In the genomic region with DNA sequence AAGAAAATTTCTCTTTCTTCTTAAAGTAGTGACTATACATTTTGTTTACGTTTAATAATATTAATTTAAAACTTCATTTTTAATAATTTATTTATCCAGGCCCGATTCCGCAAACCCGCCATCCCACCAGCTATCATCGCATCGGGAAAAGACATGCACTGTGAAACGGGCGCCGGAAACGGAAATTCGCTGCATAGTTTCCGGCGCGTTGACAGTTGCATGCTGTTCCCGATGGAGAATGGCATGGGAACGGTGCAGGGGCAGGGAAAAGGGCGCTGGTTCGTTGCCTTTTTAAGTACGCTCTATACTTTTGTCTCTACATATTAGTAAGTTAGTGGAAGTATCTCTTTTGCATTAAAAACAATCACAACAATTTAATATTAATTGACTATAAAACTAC, we compare ENCODE assay signal across 1 fruit fly cellular context.
TF ChIP-seq lines count a peak whose summit lies in the region.

No protein-coding gene starts in this region.

TF ChIP-seq in whole organism, embryonic, 481 proteins besides CTCF, POLR2A, EP300 and RAD21 (continued from another document):
- TF ChIP-seq CG8290 (GFP tag; optimal IDR thresholded peaks at IDR 0.05; lab: Kevin White, UChicago) = no peak
- TF ChIP-seq CG8290 (tag; optimal IDR thresholded peaks at IDR 0.05; lab: Kevin White, UChicago) = peak in 1 of 2 experiments; percentile 19
- 0 out of 2 replicates have a peak, but pooled peaks have one; percentile 22 for TF ChIP-seq sens-2 (GFP tag; IDR thresholded peaks at IDR 0.05; lab: Robert Waterston, UW)
- TF ChIP-seq CG18599 (GFP tag; optimal IDR thresholded peaks at IDR 0.05; lab: Kevin White, UChicago) = no peak
- peak; percentile 34 for TF ChIP-seq Med (GFP tag; lab: Kevin White, UChicago)
- no peak for TF ChIP-seq stc (GFP tag; IDR thresholded peaks at IDR 0.05; lab: Robert Waterston, UW)
- no peak for TF ChIP-seq CG31365 (tag; optimal IDR thresholded peaks at IDR 0.05; lab: Kevin White, UChicago)
- TF ChIP-seq CG34376 (GFP tag; optimal IDR thresholded peaks at IDR 0.05; lab: Kevin White, UChicago) = no peak
- TF ChIP-seq Hr51 (GFP tag; optimal IDR thresholded peaks at IDR 0.05; lab: Kevin White, UChicago) = no peak
- TF ChIP-seq HmgD (GFP tag; optimal IDR thresholded peaks at IDR 0.05; lab: Kevin White, UChicago) = no peak
- TF ChIP-seq CG10959 (GFP tag; IDR thresholded peaks at IDR 0.05; lab: Robert Waterston, UW) = no peak
- peak; percentile 62; the same call in 2 of the 3 replicates for TF ChIP-seq ci (GFP tag; IDR thresholded peaks at IDR 0.05; lab: Robert Waterston, UW)
- no peak for TF ChIP-seq CG9932 (GFP tag; IDR thresholded peaks at IDR 0.05; lab: Robert Waterston, UW)
- TF ChIP-seq CG7271 (tag; optimal IDR thresholded peaks at IDR 0.05; lab: Kevin White, UChicago) = peak; percentile 74
- TF ChIP-seq esg (GFP tag; conservative IDR thresholded peaks at IDR 0.05; lab: Robert Waterston, UW) = no peak
- TF ChIP-seq CG18619 (GFP tag; optimal IDR thresholded peaks at IDR 0.05; lab: Kevin White, UChicago) = no peak
- no peak for TF ChIP-seq org-1 (GFP tag; optimal IDR thresholded peaks at IDR 0.05; lab: Kevin White, UChicago)
